Worm (Caenorhabditis elegans) whole organism, L2 larva: ENCODE results near the gene nrfl-1.

Source experiments
- F13H6.1 ChIP-seq: sonication (generic microtip); optimal IDR thresholded peaks from 2 replicates; lab custom pipeline; 2016; ENCODE audit warnings: missing genetic modification characterization, missing compliant biosample characterization
- ZK546.5 ChIP-seq: sonication (generic microtip); optimal IDR thresholded peaks from 2 replicates; lab custom pipeline; 2017; ENCODE audit warnings: missing biosample characterization, missing genetic modification characterization
- alr-1 ChIP-seq: fragments of 150-350 bp; optimal IDR thresholded peaks from 2 replicates; lab custom pipeline; 2014; ENCODE audit warnings: missing biosample characterization, missing genetic modification characterization
- ama-1 ChIP-seq: fragments of 150-350 bp; optimal IDR thresholded peaks from 2 replicates; lab custom pipeline; 2018; ENCODE audit warnings: inconsistent platforms
- blmp-1 ChIP-seq: sonication (generic microtip); optimal IDR thresholded peaks from 2 replicates; lab custom pipeline; 2017; ENCODE audit warnings: missing genetic modification characterization, mild to moderate bottlenecking, missing compliant biosample characterization, antibody characterized with exemption, moderate library complexity; ENCODE audit not compliant: insufficient read depth
- ceh-82 ChIP-seq: fragments of 150-350 bp; optimal IDR thresholded peaks from 2 replicates; lab custom pipeline; 2014; ENCODE audit warnings: missing biosample characterization, missing genetic modification characterization
- crh-2 ChIP-seq: sonication (generic microtip); optimal IDR thresholded peaks from 2 replicates; lab custom pipeline; 2017; ENCODE audit warnings: missing biosample characterization, missing genetic modification characterization
- dmd-4 ChIP-seq: sonication (generic microtip); optimal IDR thresholded peaks from 2 replicates; lab custom pipeline; 2017; ENCODE audit warnings: missing biosample characterization, missing genetic modification characterization
- egl-27 ChIP-seq: sonication (generic microtip); optimal IDR thresholded peaks from 3 replicates; lab custom pipeline; 2017; ENCODE audit warnings: missing biosample characterization, missing genetic modification reagents, missing genetic modification characterization
- elt-3 ChIP-seq: sonication (generic microtip); optimal IDR thresholded peaks from 2 replicates; lab custom pipeline; 2017; ENCODE audit warnings: missing biosample characterization, missing genetic modification characterization
- fos-1 ChIP-seq: fragments of 150-350 bp; optimal IDR thresholded peaks from 2 replicates; lab custom pipeline; 2014; ENCODE audit warnings: missing biosample characterization, missing genetic modification characterization
- gmeb-1 ChIP-seq: fragments of 150-350 bp; optimal IDR thresholded peaks from 2 replicates; lab custom pipeline; 2014; ENCODE audit warnings: missing biosample characterization, missing genetic modification characterization
- lin-11 ChIP-seq: fragments of 150-350 bp; sonication (generic microtip); optimal IDR thresholded peaks from 2 replicates; lab custom pipeline; 2014; ENCODE audit warnings: missing biosample characterization, missing genetic modification characterization, inconsistent platforms, mixed read lengths
- lin-13 ChIP-seq: fragments of 150-350 bp; optimal IDR thresholded peaks from 2 replicates; lab custom pipeline; 2014; ENCODE audit warnings: missing biosample characterization, missing genetic modification reagents, missing genetic modification characterization
- lin-39 ChIP-seq: fragments of 150-350 bp; optimal IDR thresholded peaks from 2 replicates; lab custom pipeline; 2014; ENCODE audit warnings: missing biosample characterization, missing genetic modification reagents, missing genetic modification characterization
- lsy-2 ChIP-seq, 2 experiments: fragments of 150-350 bp in 1 of 2; sonication (generic microtip) in 1 of 2; optimal IDR thresholded peaks; 2 replicates each; lab custom pipeline; 2014 to 2017; ENCODE audit warnings: missing biosample characterization in 2 of 2, missing genetic modification characterization in 2 of 2
- mbf-1 ChIP-seq: sonication (generic microtip); optimal IDR thresholded peaks from 2 replicates; lab custom pipeline; 2017; ENCODE audit warnings: missing biosample characterization, missing genetic modification characterization
- mdl-1 ChIP-seq, 2 experiments: fragments of 150-350 bp in 1 of 2; sonication (generic microtip) in 1 of 2; optimal IDR thresholded peaks; 2 replicates each; lab custom pipeline; 2017; ENCODE audit warnings: missing biosample characterization in 2 of 2, missing genetic modification characterization in 2 of 2
- nhr-10 ChIP-seq: sonication (generic microtip); optimal IDR thresholded peaks from 2 replicates; lab custom pipeline; 2017; ENCODE audit warnings: missing biosample characterization, missing genetic modification characterization
- nhr-11 ChIP-seq: fragments of 150-350 bp; optimal IDR thresholded peaks from 2 replicates; lab custom pipeline; 2014; ENCODE audit warnings: missing biosample characterization, missing genetic modification characterization
- nhr-12 ChIP-seq: fragments of 150-350 bp; optimal IDR thresholded peaks from 2 replicates; lab custom pipeline; 2014; ENCODE audit warnings: missing biosample characterization, missing genetic modification characterization
- nhr-129 ChIP-seq: fragments of 150-350 bp; optimal IDR thresholded peaks from 2 replicates; lab custom pipeline; 2014; ENCODE audit warnings: missing biosample characterization, missing genetic modification characterization
- nhr-21 ChIP-seq: fragments of 150-350 bp; optimal IDR thresholded peaks from 2 replicates; lab custom pipeline; 2014; ENCODE audit warnings: missing biosample characterization, missing genetic modification characterization
- nhr-237 ChIP-seq: fragments of 150-350 bp; optimal IDR thresholded peaks from 2 replicates; lab custom pipeline; 2014; ENCODE audit warnings: missing biosample characterization, missing genetic modification characterization
- nhr-25 ChIP-seq: fragments of 150-350 bp; sonication (generic microtip); optimal IDR thresholded peaks from 3 replicates; lab custom pipeline; 2014; ENCODE audit warnings: missing biosample characterization, missing genetic modification characterization
- nhr-77 ChIP-seq: fragments of 150-350 bp; optimal IDR thresholded peaks from 2 replicates; lab custom pipeline; 2014; ENCODE audit warnings: missing biosample characterization, missing genetic modification characterization
- sem-4 ChIP-seq: fragments of 150-350 bp; optimal IDR thresholded peaks from 2 replicates; lab custom pipeline; 2014; ENCODE audit warnings: missing biosample characterization, missing genetic modification reagents, missing genetic modification characterization
- skn-1 ChIP-seq: sonication (generic microtip); optimal IDR thresholded peaks from 2 replicates; lab custom pipeline; 2017; ENCODE audit warnings: missing biosample characterization, missing genetic modification characterization
- sma-3 ChIP-seq: sonication (generic microtip); optimal IDR thresholded peaks from 2 replicates; lab custom pipeline; 2016; ENCODE audit warnings: missing genetic modification reagents, missing genetic modification characterization, missing compliant biosample characterization
- snpc-4 ChIP-seq: fragments of 150-350 bp; optimal IDR thresholded peaks from 2 replicates; lab custom pipeline; 2014; ENCODE audit warnings: missing biosample characterization, missing genetic modification characterization
- unc-55 ChIP-seq: fragments of 150-350 bp; sonication (generic microtip); optimal IDR thresholded peaks from 3 replicates; lab custom pipeline; 2014; ENCODE audit warnings: missing biosample characterization, missing genetic modification reagents, missing genetic modification characterization
- unc-62 ChIP-seq: fragments of 150-350 bp; optimal IDR thresholded peaks from 2 replicates; lab custom pipeline; 2014; ENCODE audit warnings: missing biosample characterization, missing genetic modification reagents, missing genetic modification characterization
- ztf-1 ChIP-seq: fragments of 200-800 bp; sonication (Bioruptor generic); conservative IDR thresholded peaks from 2 replicates; pipeline ENCODE4 v1.3.6; 2022; ENCODE audit warnings: missing genetic modification characterization, missing compliant biosample characterization
- ztf-11 ChIP-seq: sonication (generic microtip); optimal IDR thresholded peaks from 2 replicates; lab custom pipeline; 2017; ENCODE audit warnings: missing biosample characterization, missing genetic modification characterization
- ztf-4 ChIP-seq: fragments of 150-350 bp; optimal IDR thresholded peaks from 2 replicates; lab custom pipeline; 2014; ENCODE audit warnings: missing biosample characterization, missing genetic modification characterization

nrfl-1 gene

DNA sequence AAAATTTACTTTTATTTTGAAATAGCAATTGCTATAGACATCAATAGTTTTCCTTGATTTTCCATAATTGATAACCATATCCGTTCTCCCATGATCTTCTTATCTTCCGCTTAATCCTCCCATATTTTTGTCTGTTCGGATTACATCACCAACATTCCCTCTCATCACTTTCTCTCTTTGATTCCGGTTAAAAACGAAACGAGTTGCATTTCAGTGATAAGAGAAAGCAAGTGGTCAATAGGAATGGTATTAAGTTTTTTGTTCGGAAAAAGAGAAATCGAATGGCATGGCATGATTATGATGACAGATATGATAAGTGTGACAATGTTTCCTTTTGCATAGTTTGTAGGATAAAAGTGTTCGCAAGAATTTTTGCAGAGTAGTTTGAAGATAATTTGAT lies 6.9 kb upstream of the nrfl-1 start:
- TF ChIP-seq ztf-4 (tag; lab: Kevin White, UChicago) (no peak), ztf-11 (no peak), alr-1 (tag; lab: Kevin White, UChicago) (no peak), blmp-1 (tag; lab: Kevin White, UChicago) (peak; percentile 76), gmeb-1 (no peak), elt-3 (tag; lab: Kevin White, UChicago) (no peak), nhr-11 (tag; lab: Kevin White, UChicago) (no peak), nhr-77 (tag; lab: Kevin White, UChicago) (no peak), lin-39 (tag; lab: Kevin White, UChicago) (no peak), crh-2 (no peak), lsy-2 (tag; optimal IDR thresholded peaks at IDR 0.05; lab: Kevin White, UChicago) (no peak), ztf-1 (no peak), nhr-12 (tag; lab: Kevin White, UChicago) (no peak), nhr-129 (tag; lab: Kevin White, UChicago) (no peak), mbf-1 (tag; lab: Kevin White, UChicago) (no peak), ZK546.5 (tag; lab: Kevin White, UChicago) (no peak), egl-27 (no peak), nhr-21 (tag; lab: Kevin White, UChicago) (peak; percentile 0), fos-1 (tag; lab: Kevin White, UChicago) (peak; percentile 93), mdl-1 (tag; optimal IDR thresholded peaks at IDR 0.05; lab: Kevin White, UChicago) (no peak), snpc-4 (tag; lab: Kevin White, UChicago) (no peak), nhr-10 (tag; lab: Kevin White, UChicago) (no peak)
- TF ChIP-seq, all 48 proteins: peak for 3

DNA sequence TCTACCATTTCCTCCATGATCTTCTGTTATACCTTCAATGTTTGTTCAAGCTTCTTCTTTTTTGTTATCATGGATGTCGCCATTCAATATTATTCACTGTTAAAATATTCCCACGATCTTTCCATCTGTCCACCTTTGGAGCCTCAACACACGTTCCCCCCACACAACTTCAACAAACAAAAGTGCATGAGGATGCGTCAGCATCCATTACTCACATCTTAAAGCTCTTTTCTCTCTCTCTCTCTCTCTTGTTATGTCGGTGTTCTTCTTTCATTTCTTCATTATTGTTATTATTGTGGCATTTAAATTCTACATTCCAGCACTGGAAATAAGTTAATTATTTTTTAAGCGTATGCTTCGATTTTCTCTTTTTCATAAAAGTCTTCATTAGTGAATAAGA lies 4.8 kb upstream of the nrfl-1 start:
- TF ChIP-seq gmeb-1: no peak
- TF ChIP-seq nhr-10 (tag; lab: Kevin White, UChicago): no peak
- TF ChIP-seq ceh-82 (tag; lab: Kevin White, UChicago): no peak
- TF ChIP-seq dmd-4 (tag; lab: Kevin White, UChicago): no peak
- no peak for TF ChIP-seq ama-1
- no peak for TF ChIP-seq lsy-2 (tag; optimal IDR thresholded peaks at IDR 0.05; lab: Kevin White, UChicago)
- no peak for TF ChIP-seq F13H6.1 (tag; lab: Kevin White, UChicago)
- no peak for TF ChIP-seq nhr-25 (tag; lab: Kevin White, UChicago)

DNA sequence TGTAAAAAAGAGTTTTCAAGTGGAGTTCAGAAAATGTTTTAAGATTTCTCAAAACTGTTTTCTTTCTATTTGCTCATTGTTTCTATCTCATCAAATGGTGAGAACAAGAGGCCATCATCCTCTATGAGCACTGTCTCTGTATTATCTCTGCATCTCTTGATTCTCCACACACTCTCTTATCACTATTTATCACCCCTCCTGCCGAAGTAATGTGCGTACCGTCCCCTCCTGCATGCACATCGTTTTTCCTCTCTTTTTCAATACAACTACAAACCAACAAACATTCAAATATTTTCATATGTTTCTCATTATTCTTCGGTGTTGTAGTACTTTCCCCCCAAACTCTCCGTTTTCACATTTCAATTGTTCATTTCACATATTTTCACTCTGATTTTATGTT lies 2.4 kb upstream of the nrfl-1 start:
- TF ChIP-seq fos-1 (tag; lab: Kevin White, UChicago) (peak; percentile 89), sma-3 (GFP tag; lab: Kevin White, UChicago) (no peak)

DNA sequence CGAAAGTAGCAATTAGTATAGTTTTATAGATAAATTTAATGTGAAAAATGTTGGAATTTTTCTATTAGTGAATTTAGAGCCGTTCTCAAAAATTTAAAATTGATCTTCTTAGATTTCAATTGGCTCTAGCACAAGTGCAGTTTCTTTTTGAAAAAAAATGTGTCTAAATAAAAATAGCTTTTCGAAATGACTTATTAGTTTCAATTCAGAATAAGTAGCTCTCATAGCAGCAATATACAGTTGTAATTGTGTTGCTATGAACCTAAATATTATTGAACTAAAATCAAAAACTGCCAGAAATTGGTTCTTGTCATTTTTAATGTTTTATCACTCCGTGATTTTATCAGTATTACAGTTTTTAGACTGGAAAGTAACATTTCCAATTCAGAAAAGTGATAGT lies 1.2 kb upstream of the nrfl-1 start:
- TF ChIP-seq unc-62 (no peak), sem-4 (tag; lab: Kevin White, UChicago) (no peak), unc-55 (no peak), nhr-237 (tag; lab: Kevin White, UChicago) (no peak), lin-13 (GFP tag; lab: Kevin White, UChicago) (no peak), lin-11 (no peak), nhr-11 (tag; lab: Kevin White, UChicago) (no peak), mdl-1 (tag; optimal IDR thresholded peaks at IDR 0.05; lab: Kevin White, UChicago) (no peak), skn-1 (tag; lab: Kevin White, UChicago) (no peak)

DNA sequence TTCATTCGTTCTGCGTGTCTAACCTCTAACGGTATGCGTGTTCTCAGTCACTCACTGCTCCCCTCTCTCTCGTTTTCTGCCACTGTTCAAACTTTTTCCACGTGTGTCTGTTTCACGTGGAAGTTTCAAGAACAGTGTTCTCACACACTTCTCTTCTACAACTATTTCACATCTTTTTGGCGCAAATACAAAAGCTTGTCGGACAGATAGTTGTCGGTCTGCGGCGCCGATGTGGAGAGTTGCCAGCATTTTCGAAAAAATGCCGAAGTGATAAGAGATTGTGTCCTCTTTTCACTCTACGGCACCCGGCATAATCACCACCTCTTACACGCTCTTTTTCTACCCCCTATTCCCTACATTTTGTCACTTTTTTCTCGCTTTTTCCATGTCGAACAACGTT lies 544 bp upstream of the nrfl-1 start:
- TF ChIP-seq sem-4 (tag; lab: Kevin White, UChicago) (no peak), nhr-25 (tag; lab: Kevin White, UChicago) (no peak), nhr-21 (tag; lab: Kevin White, UChicago) (no peak), alr-1 (tag; lab: Kevin White, UChicago) (no peak), lsy-2 (tag; optimal IDR thresholded peaks at IDR 0.05; lab: Kevin White, UChicago) (no peak), F13H6.1 (tag; lab: Kevin White, UChicago) (peak; percentile 53), nhr-237 (tag; lab: Kevin White, UChicago) (no peak), nhr-11 (tag; lab: Kevin White, UChicago) (no peak), fos-1 (tag; lab: Kevin White, UChicago) (peak; percentile 16), unc-62 (no peak), ztf-1 (no peak), ztf-4 (tag; lab: Kevin White, UChicago) (no peak), crh-2 (peak; percentile 12)
